Fruit fly (Drosophila melanogaster) whole organism, embryonic: ENCODE measurements around the gene CG14642.
A peak's percentile ranks its signal among the peaks of the same experiment; 100 is the strongest.

ENCODE experiments used
- Blimp-1 ChIP-seq: fragments of 200-800 bp; sonication (Bioruptor generic); optimal IDR thresholded peaks from 3 replicates; lab custom pipeline; 2018; ENCODE audit warnings: missing biosample characterization, missing genetic modification characterization, mild to moderate bottlenecking, moderate library complexity, missing genetic modification reagents
- CG10147 ChIP-seq: fragments of 200-800 bp; sonication (Bioruptor generic); optimal IDR thresholded peaks from 2 replicates; lab custom pipeline; 2019; ENCODE audit warnings: missing biosample characterization, mild to moderate bottlenecking, missing genetic modification characterization, moderate library complexity
- CG11247 ChIP-seq: fragments of 200-800 bp; sonication (Bioruptor generic); IDR thresholded peaks from 2 replicates; pipeline ENCODE4 v1.3.6; 2022; ENCODE audit warnings: missing biosample characterization, missing genetic modification characterization
- CG12236 ChIP-seq: fragments of 200-800 bp; sonication (Bioruptor generic); optimal IDR thresholded peaks from 2 replicates; lab custom pipeline; 2016; ENCODE audit warnings: missing biosample characterization, missing genetic modification characterization
- CG12744 ChIP-seq: fragments of 200-800 bp; sonication (Bioruptor generic); optimal IDR thresholded peaks from 2 replicates; lab custom pipeline; 2016; ENCODE audit warnings: missing biosample characterization, missing genetic modification characterization
- CG13624 ChIP-seq: fragments of 200-800 bp; sonication (Bioruptor generic); optimal IDR thresholded peaks from 2 replicates; lab custom pipeline; 2016; ENCODE audit warnings: missing biosample characterization, missing genetic modification characterization
- CG13894 ChIP-seq: fragments of 200-800 bp; sonication (Bioruptor generic); optimal IDR thresholded peaks from 3 replicates; lab custom pipeline; 2018; ENCODE audit warnings: missing biosample characterization, mild to moderate bottlenecking, missing genetic modification characterization, moderate library complexity
- CG15479 ChIP-seq: fragments of 200-800 bp; sonication (Bioruptor generic); optimal IDR thresholded peaks from 3 replicates; lab custom pipeline; 2019; ENCODE audit warnings: missing biosample characterization, mild to moderate bottlenecking, missing genetic modification characterization, moderate library complexity
- CG16779 ChIP-seq: fragments of 200-800 bp; sonication (Bioruptor generic); IDR thresholded peaks from 2 replicates; pipeline ENCODE4 v1.3.6; 2022; ENCODE audit warnings: missing biosample characterization, missing genetic modification characterization
- CG2199 ChIP-seq: fragments of 200-800 bp; sonication (Bioruptor generic); IDR thresholded peaks from 3 replicates; pipeline ENCODE4 v1.3.6; 2022; ENCODE audit warnings: missing biosample characterization, missing genetic modification characterization
- CG6175 ChIP-seq: fragments of 200-800 bp; sonication (Bioruptor generic); IDR thresholded peaks from 3 replicates; pipeline ENCODE4 v1.3.6; 2022; ENCODE audit warnings: missing biosample characterization, missing genetic modification characterization
- CG6654 ChIP-seq: fragments of 200-800 bp; sonication (Bioruptor generic); optimal IDR thresholded peaks from 2 replicates; lab custom pipeline; 2017; ENCODE audit warnings: missing biosample characterization, mild to moderate bottlenecking, missing genetic modification characterization
- CG6689 ChIP-seq: fragments of 200-800 bp; sonication (Bioruptor generic); IDR thresholded peaks from 2 replicates; pipeline ENCODE4 v1.3.6; 2022; ENCODE audit warnings: missing biosample characterization, missing genetic modification characterization
- CG7357 ChIP-seq: fragments of 200-800 bp; sonication (Bioruptor generic); IDR thresholded peaks from 3 replicates; pipeline ENCODE4 v1.3.6; 2022; ENCODE audit warnings: missing biosample characterization, missing genetic modification characterization
- CG7372 ChIP-seq: fragments of 200-800 bp; sonication (Bioruptor generic); IDR thresholded peaks from 2 replicates; pipeline ENCODE4 v1.3.6; 2022; ENCODE audit warnings: missing biosample characterization, missing genetic modification characterization
- CG8765 ChIP-seq: fragments of 200-800 bp; sonication (Bioruptor generic); IDR thresholded peaks from 2 replicates; pipeline ENCODE4 v1.3.6; 2022; ENCODE audit warnings: missing biosample characterization, missing genetic modification characterization
- CG9609 ChIP-seq: fragments of 200-800 bp; sonication (Bioruptor generic); optimal IDR thresholded peaks from 3 replicates; lab custom pipeline; 2016; ENCODE audit warnings: missing biosample characterization, missing genetic modification characterization
- CG9932 ChIP-seq: fragments of 200-800 bp; sonication (Bioruptor generic); IDR thresholded peaks from 2 replicates; pipeline ENCODE4 v1.3.6; 2022; ENCODE audit warnings: missing biosample characterization, missing genetic modification characterization
- Chrac-16 ChIP-seq: fragments of 200-800 bp; sonication (Bioruptor generic); optimal IDR thresholded peaks from 3 replicates; lab custom pipeline; 2016; ENCODE audit warnings: missing biosample characterization, missing genetic modification characterization
- Dad ChIP-seq: fragments of 200-800 bp; sonication (Bioruptor generic); optimal IDR thresholded peaks from 3 replicates; lab custom pipeline; 2016; ENCODE audit warnings: missing biosample characterization, missing genetic modification characterization
- Deaf1 ChIP-seq: fragments of 200-800 bp; optimal IDR thresholded peaks from 3 replicates; lab custom pipeline; 2019; ENCODE audit warnings: missing biosample characterization, mild to moderate bottlenecking, missing genetic modification characterization, moderate library complexity
- E2f2 ChIP-seq: fragments of 200-800 bp; sonication (Bioruptor generic); IDR thresholded peaks from 2 replicates; pipeline ENCODE4 v1.3.6; 2022; ENCODE audit warnings: missing biosample characterization, missing genetic modification characterization
- Fer1 ChIP-seq: fragments of 200-800 bp; sonication (Bioruptor generic); optimal IDR thresholded peaks from 2 replicates; lab custom pipeline; 2017; ENCODE audit warnings: missing biosample characterization, mild to moderate bottlenecking, missing genetic modification characterization
- Hey ChIP-seq: fragments of 200-800 bp; sonication (Bioruptor generic); optimal IDR thresholded peaks from 3 replicates; lab custom pipeline; 2018; ENCODE audit warnings: missing biosample characterization, mild to moderate bottlenecking, missing genetic modification characterization
- HmgD ChIP-seq: fragments of 200-800 bp; sonication (Bioruptor generic); optimal IDR thresholded peaks from 3 replicates; lab custom pipeline; 2016; ENCODE audit warnings: missing biosample characterization, missing genetic modification characterization
- Hr51 ChIP-seq, 2 experiments: fragments of 200-800 bp; sonication (Bioruptor generic); optimal IDR thresholded peaks; 2 replicates in 1 of 2; 3 replicates in 1 of 2; lab custom pipeline; 2016 to 2018; ENCODE audit warnings: missing biosample characterization in 2 of 2, missing genetic modification characterization in 2 of 2, mild to moderate bottlenecking in 1 of 2, moderate library complexity in 1 of 2
- Max ChIP-seq: fragments of 200-800 bp; sonication (Bioruptor generic); optimal IDR thresholded peaks from 2 replicates; lab custom pipeline; 2016; ENCODE audit warnings: missing biosample characterization, mild to moderate bottlenecking, missing genetic modification characterization
- Med ChIP-seq: fragments of 200-800 bp; sonication (Bioruptor generic); peaks from one replicate; lab custom pipeline; 2016; ENCODE audit warnings: missing biosample characterization, missing genetic modification characterization, mild to moderate bottlenecking, inconsistent platforms, moderate library complexity
- Nf-YA ChIP-seq: fragments of 200-800 bp; sonication (Bioruptor generic); IDR thresholded peaks from 2 replicates; pipeline ENCODE4 v1.3.6; 2022; ENCODE audit warnings: missing biosample characterization, missing genetic modification characterization
- Nf-YB ChIP-seq: fragments of 200-800 bp; sonication (Bioruptor generic); optimal IDR thresholded peaks from 3 replicates; lab custom pipeline; 2019; ENCODE audit warnings: missing biosample characterization, mild to moderate bottlenecking, missing genetic modification characterization, moderate library complexity
- Rfx ChIP-seq: fragments of 200-800 bp; sonication (Bioruptor generic); IDR thresholded peaks from 2 replicates; pipeline ENCODE4 v1.3.6; 2022; ENCODE audit warnings: missing biosample characterization, missing genetic modification characterization
- Trl ChIP-seq, 3 experiments: fragments of >200 bp in 2 of 3; fragments of 200-800 bp in 1 of 3; sonication (Bioruptor generic) in 1 of 3; optimal IDR thresholded peaks; 2 replicates in 1 of 3; 3 replicates in 2 of 3; lab custom pipeline; 2016 to 2017; ENCODE audit warnings: missing biosample characterization in 1 of 3, missing genetic modification characterization in 1 of 3
- bbx ChIP-seq: fragments of 200-800 bp; sonication (Bioruptor generic); IDR thresholded peaks from 2 replicates; pipeline ENCODE4 v1.3.6; 2022; ENCODE audit warnings: missing biosample characterization, missing genetic modification characterization; ENCODE audit not compliant: partially characterized antibody
- cato ChIP-seq: fragments of 200-800 bp; sonication (Bioruptor generic); optimal IDR thresholded peaks from 2 replicates; lab custom pipeline; 2016; ENCODE audit warnings: missing biosample characterization, missing genetic modification characterization, borderline replicate concordance
- chn ChIP-seq: fragments of 200-800 bp; sonication (Bioruptor generic); optimal IDR thresholded peaks from 2 replicates; lab custom pipeline; 2016; ENCODE audit warnings: missing biosample characterization, missing genetic modification characterization
- croc ChIP-seq: fragments of 200-800 bp; sonication (Bioruptor generic); conservative IDR thresholded peaks from 3 replicates; pipeline ENCODE4 v1.3.6; 2022; ENCODE audit warnings: missing biosample characterization, missing genetic modification characterization
- luna ChIP-seq: fragments of 200-800 bp; sonication (Bioruptor generic); optimal IDR thresholded peaks from 2 replicates; lab custom pipeline; 2016; ENCODE audit warnings: missing biosample characterization, missing genetic modification characterization
- onecut ChIP-seq: fragments of 200-800 bp; sonication (Bioruptor generic); IDR thresholded peaks from 2 replicates; pipeline ENCODE4 v1.3.6; 2022; ENCODE audit warnings: missing biosample characterization, missing genetic modification characterization
- pfk ChIP-seq: fragments of 200-800 bp; sonication (Bioruptor generic); optimal IDR thresholded peaks from 2 replicates; lab custom pipeline; 2018; ENCODE audit warnings: missing biosample characterization, mild to moderate bottlenecking, missing genetic modification characterization, moderate library complexity
- pzg ChIP-seq: fragments of 200-800 bp; sonication (Bioruptor generic); optimal IDR thresholded peaks from 3 replicates; lab custom pipeline; 2018; ENCODE audit warnings: missing biosample characterization, mild to moderate bottlenecking, missing genetic modification characterization, moderate library complexity
- ranshi ChIP-seq: fragments of 200-800 bp; sonication (Bioruptor generic); IDR thresholded peaks from 2 replicates; pipeline ENCODE4 v1.3.6; 2022; ENCODE audit warnings: missing biosample characterization, missing genetic modification characterization
- schlank ChIP-seq: fragments of 200-800 bp; sonication (Bioruptor generic); optimal IDR thresholded peaks from 2 replicates; lab custom pipeline; 2018; ENCODE audit warnings: missing biosample characterization, mild to moderate bottlenecking, missing genetic modification characterization
- so ChIP-seq: fragments of 200-800 bp; sonication (Bioruptor generic); IDR thresholded peaks from 3 replicates; pipeline ENCODE4 v1.3.6; 2022; ENCODE audit warnings: missing biosample characterization, missing genetic modification characterization
- tll ChIP-seq, 2 experiments: fragments of 200-800 bp in 1 of 2; fragments of >200 bp in 1 of 2; sonication (Bioruptor generic) in 1 of 2; optimal IDR thresholded peaks; 2 replicates each; lab custom pipeline; 2017 to 2019; ENCODE audit warnings: missing biosample characterization in 2 of 2, missing genetic modification characterization in 2 of 2, mild to moderate bottlenecking in 1 of 2, moderate library complexity in 1 of 2
- tna ChIP-seq: fragments of 200-800 bp; sonication (Bioruptor generic); IDR thresholded peaks from 2 replicates; pipeline ENCODE4 v1.3.6; 2022; ENCODE audit warnings: missing biosample characterization, missing genetic modification characterization; ENCODE audit not compliant: partially characterized antibody
- tup ChIP-seq: fragments of 200-800 bp; sonication (Bioruptor generic); optimal IDR thresholded peaks from 2 replicates; lab custom pipeline; 2016; ENCODE audit warnings: missing biosample characterization, mild to moderate bottlenecking, missing genetic modification characterization, moderate library complexity
- vvl ChIP-seq: fragments of 200-800 bp; sonication (Bioruptor generic); IDR thresholded peaks from 2 replicates; pipeline ENCODE4 v1.3.6; 2022; ENCODE audit warnings: missing biosample characterization, missing genetic modification characterization
- z ChIP-seq: fragments of 200-800 bp; sonication (Bioruptor generic); IDR thresholded peaks from 3 replicates; pipeline ENCODE4 v1.3.6; 2022; ENCODE audit warnings: missing biosample characterization, missing genetic modification characterization

Gene CG14642

dm6 chr3R:4281119-4281861, 38.8 kb upstream of the CG14642 start (continued):
- TF ChIP-seq tna (GFP tag; lab: Robert Waterston, UW) (peak; percentile 8; the same call in 1 of the 2 replicates), Max (no peak), CG13624 (GFP tag; lab: Kevin White, UChicago) (no peak), CG9609 (GFP tag; lab: Kevin White, UChicago) (no peak), Hey (no peak), Dad (no peak), CG7372 (GFP tag; lab: Robert Waterston, UW) (0 out of 2 replicates have a peak, but pooled peaks have one; percentile 23), vvl (GFP tag; lab: Robert Waterston, UW) (no peak), tll (GFP tag; optimal IDR thresholded peaks at IDR 0.05; lab: Kevin White, UChicago) (peak in 1 of 2 experiments; percentile 79), CG6689 (GFP tag; lab: Robert Waterston, UW) (0 out of 2 replicates have a peak, but pooled peaks have one; percentile 8), CG6175 (GFP tag; lab: Robert Waterston, UW) (0 out of 3 replicates have a peak, but pooled peaks have one; percentile 32), Rfx (GFP tag; lab: Robert Waterston, UW) (no peak), cato (GFP tag; lab: Kevin White, UChicago) (no peak), CG7357 (GFP tag; lab: Robert Waterston, UW) (no peak), pzg (GFP tag; lab: Kevin White, UChicago) (peak; percentile 7), ranshi (GFP tag; lab: Robert Waterston, UW) (no peak), Blimp-1 (GFP tag; lab: Kevin White, UChicago) (no peak), Chrac-16 (GFP tag; lab: Kevin White, UChicago) (no peak), Trl (optimal IDR thresholded peaks at IDR 0.05; lab: Kevin White, UChicago) (peak; percentile 39 to 69), Trl (GFP tag; optimal IDR thresholded peaks at IDR 0.05; lab: Kevin White, UChicago) (no peak), luna (GFP tag; lab: Kevin White, UChicago) (no peak), Nf-YB (no peak), bbx (GFP tag; lab: Robert Waterston, UW) (peak; percentile 16; the same call in 1 of the 2 replicates), Hr51 (GFP tag; optimal IDR thresholded peaks at IDR 0.05; lab: Kevin White, UChicago) (peak in 1 of 2 experiments; percentile 66), CG11247 (GFP tag; lab: Robert Waterston, UW) (no peak), pfk (GFP tag; lab: Kevin White, UChicago) (peak; percentile 34), Deaf1 (tag; lab: Kevin White, UChicago) (peak; percentile 96), CG6654 (GFP tag; lab: Kevin White, UChicago) (no peak), CG10147 (no peak), CG12236 (GFP tag; lab: Kevin White, UChicago) (no peak), CG15479 (GFP tag; lab: Kevin White, UChicago) (no peak), HmgD (GFP tag; lab: Kevin White, UChicago) (no peak), Nf-YA (GFP tag; lab: Robert Waterston, UW) (no peak), CG8765 (no peak), chn (GFP tag; lab: Kevin White, UChicago) (no peak), CG16779 (no peak), CG12744 (GFP tag; lab: Kevin White, UChicago) (peak; percentile 18), CG9932 (GFP tag; lab: Robert Waterston, UW) (0 out of 2 replicates have a peak, but pooled peaks have one; percentile 17), onecut (GFP tag; lab: Robert Waterston, UW) (peak; percentile 93), Med (GFP tag; lab: Kevin White, UChicago) (peak; percentile 63), CG2199 (GFP tag; lab: Robert Waterston, UW) (0 out of 3 replicates have a peak, but pooled peaks have one; percentile 45), tup (GFP tag; lab: Kevin White, UChicago) (no peak), z (GFP tag; lab: Robert Waterston, UW) (peak; percentile 86), CG13894 (tag; lab: Kevin White, UChicago) (peak; percentile 58), E2f2 (GFP tag; lab: Robert Waterston, UW) (0 out of 2 replicates have a peak, but pooled peaks have one; percentile 13), so (0 out of 3 replicates have a peak, but pooled peaks have one; percentile 21), Fer1 (GFP tag; lab: Kevin White, UChicago) (peak; percentile 10), croc (GFP tag; lab: Robert Waterston, UW) (no peak), schlank (tag; lab: Kevin White, UChicago) (no peak)
